Worm (Caenorhabditis elegans) whole organism, mixed stage, embryonic: ENCODE measurements around the gene srbc-75.
"Not testable (repeated sequence)": the region's sequence is repeated elsewhere in the genome, so short reads cannot be mapped to it uniquely, and the experiment has no call there.

Experiments used
- M03D4.4 ChIP-seq: sonication (generic microtip); optimal IDR thresholded peaks from 2 replicates; lab custom pipeline; 2017; ENCODE audit warnings: mild to moderate bottlenecking, missing genetic modification characterization, missing compliant biosample characterization
- bed-3 ChIP-seq: fragments of 200-800 bp; sonication (Bioruptor generic); optimal IDR thresholded peaks from 3 replicates; lab custom pipeline; 2018; ENCODE audit warnings: mild to moderate bottlenecking, missing genetic modification characterization, moderate library complexity, missing compliant biosample characterization
- blmp-1 ChIP-seq: fragments of 150-350 bp; optimal IDR thresholded peaks from 2 replicates; lab custom pipeline; 2014; ENCODE audit warnings: missing biosample characterization, missing genetic modification characterization
- ceh-39 ChIP-seq: fragments of 150-350 bp; optimal IDR thresholded peaks from 2 replicates; lab custom pipeline; 2014; ENCODE audit warnings: missing biosample characterization, missing genetic modification characterization
- ceh-43 ChIP-seq: fragments of 200-800 bp; sonication (Bioruptor generic); optimal IDR thresholded peaks from 2 replicates; lab custom pipeline; 2018; ENCODE audit warnings: mild to moderate bottlenecking, missing genetic modification characterization, moderate library complexity, missing compliant biosample characterization
- ceh-83 ChIP-seq: fragments of 200-800 bp; sonication (Bioruptor generic); optimal IDR thresholded peaks from 2 replicates; lab custom pipeline; 2018; ENCODE audit warnings: mild to moderate bottlenecking, missing genetic modification characterization, missing compliant biosample characterization
- cnd-1 ChIP-seq: fragments of 200-800 bp; sonication (Bioruptor generic); optimal IDR thresholded peaks from 2 replicates; lab custom pipeline; 2018; ENCODE audit warnings: mild to moderate bottlenecking, missing genetic modification characterization, missing compliant biosample characterization
- drap-1 ChIP-seq: fragments of 200-800 bp; sonication (Bioruptor generic); optimal IDR thresholded peaks from 3 replicates; lab custom pipeline; 2018; ENCODE audit warnings: mild to moderate bottlenecking, missing genetic modification characterization, missing compliant biosample characterization
- elt-1 ChIP-seq: sonication (generic microtip); optimal IDR thresholded peaks from 2 replicates; lab custom pipeline; 2017; ENCODE audit warnings: missing genetic modification characterization, mild to moderate bottlenecking, missing compliant biosample characterization, antibody characterized with exemption, moderate library complexity, borderline replicate concordance; ENCODE audit not compliant: insufficient read depth
- elt-3 ChIP-seq: fragments of 150-350 bp; optimal IDR thresholded peaks from 2 replicates; lab custom pipeline; 2014; ENCODE audit warnings: missing biosample characterization, missing genetic modification characterization
- flh-1 ChIP-seq: fragments of 200-800 bp; sonication (Bioruptor generic); optimal IDR thresholded peaks from 2 replicates; lab custom pipeline; 2018; ENCODE audit warnings: mild to moderate bottlenecking, missing genetic modification characterization, moderate library complexity, missing compliant biosample characterization
- ham-2 ChIP-seq: fragments of 200-800 bp; sonication (Bioruptor generic); optimal IDR thresholded peaks from 2 replicates; lab custom pipeline; 2018; ENCODE audit warnings: mild to moderate bottlenecking, missing genetic modification characterization, missing compliant biosample characterization
- hlh-1 ChIP-seq: fragments of 150-350 bp; optimal IDR thresholded peaks from 2 replicates; lab custom pipeline; 2014; ENCODE audit warnings: missing biosample characterization, missing genetic modification reagents, missing genetic modification characterization
- lin-13 ChIP-seq: fragments of 150-350 bp; optimal IDR thresholded peaks from 2 replicates; lab custom pipeline; 2014; ENCODE audit warnings: missing biosample characterization, missing genetic modification characterization
- lin-32 ChIP-seq: fragments of 200-800 bp; sonication (Bioruptor generic); optimal IDR thresholded peaks from 2 replicates; lab custom pipeline; 2018; ENCODE audit warnings: mild to moderate bottlenecking, missing genetic modification characterization, missing compliant biosample characterization
- mab-5 ChIP-seq: fragments of 150-350 bp; optimal IDR thresholded peaks from 2 replicates; lab custom pipeline; 2014; ENCODE audit warnings: missing biosample characterization, missing genetic modification characterization
- mep-1 ChIP-seq: fragments of 150-350 bp; optimal IDR thresholded peaks from 2 replicates; lab custom pipeline; 2017; ENCODE audit warnings: missing biosample characterization, missing genetic modification reagents, missing genetic modification characterization, inconsistent platforms
- mls-2 ChIP-seq: sonication (generic microtip); optimal IDR thresholded peaks from 2 replicates; lab custom pipeline; 2016; ENCODE audit warnings: mild to moderate bottlenecking, missing genetic modification characterization, moderate library complexity, missing compliant biosample characterization
- nhr-12 ChIP-seq: fragments of 150-350 bp; optimal IDR thresholded peaks from 2 replicates; lab custom pipeline; 2014; ENCODE audit warnings: missing biosample characterization, missing genetic modification characterization
- nhr-2 ChIP-seq: fragments of 150-350 bp; optimal IDR thresholded peaks from 2 replicates; lab custom pipeline; 2014; ENCODE audit warnings: missing biosample characterization, missing genetic modification characterization
- nhr-237 ChIP-seq: fragments of 150-350 bp; optimal IDR thresholded peaks from 2 replicates; lab custom pipeline; 2014; ENCODE audit warnings: missing biosample characterization, missing genetic modification characterization
- nhr-28 ChIP-seq: fragments of 150-350 bp; optimal IDR thresholded peaks from 2 replicates; lab custom pipeline; 2014; ENCODE audit warnings: missing biosample characterization, missing genetic modification characterization
- nhr-76 ChIP-seq: sonication (generic microtip); optimal IDR thresholded peaks from 2 replicates; lab custom pipeline; 2017; ENCODE audit warnings: missing biosample characterization, missing genetic modification characterization
- pha-4 ChIP-seq: fragments of 150-350 bp; optimal IDR thresholded peaks from 2 replicates; lab custom pipeline; 2018; ENCODE audit warnings: missing biosample characterization, missing genetic modification reagents, missing genetic modification characterization
- sem-2 ChIP-seq: fragments of 200-800 bp; sonication (Bioruptor generic); optimal IDR thresholded peaks from 2 replicates; lab custom pipeline; 2018; ENCODE audit warnings: mild to moderate bottlenecking, missing genetic modification characterization, missing compliant biosample characterization
- unc-120 ChIP-seq: sonication (generic microtip); optimal IDR thresholded peaks from 2 replicates; lab custom pipeline; 2017; ENCODE audit warnings: missing genetic modification characterization, missing compliant biosample characterization; ENCODE audit not compliant: poor library complexity, severe bottlenecking
- unc-39 ChIP-seq: fragments of 150-350 bp; optimal IDR thresholded peaks from 2 replicates; lab custom pipeline; 2014; ENCODE audit warnings: missing biosample characterization, missing genetic modification characterization
- unc-62 ChIP-seq: fragments of 150-350 bp; optimal IDR thresholded peaks from 2 replicates; lab custom pipeline; 2014; ENCODE audit warnings: missing biosample characterization, missing genetic modification reagents, missing genetic modification characterization
- zip-8 ChIP-seq: fragments of 150-350 bp; optimal IDR thresholded peaks from 2 replicates; lab custom pipeline; 2014; ENCODE audit warnings: missing biosample characterization, missing genetic modification characterization

The srbc-75 gene

ce11 chrV:15256669-15257068, 3.0 kb downstream of the srbc-75 start, which contains the start of gene srsx-39:
Gene srsx-39 (minus strand): TSS chrV:15256769.
- TF ChIP-seq M03D4.4 (tag; lab: Kevin White, UChicago); sem-2; flh-1: not testable (repeated sequence)

DNA sequence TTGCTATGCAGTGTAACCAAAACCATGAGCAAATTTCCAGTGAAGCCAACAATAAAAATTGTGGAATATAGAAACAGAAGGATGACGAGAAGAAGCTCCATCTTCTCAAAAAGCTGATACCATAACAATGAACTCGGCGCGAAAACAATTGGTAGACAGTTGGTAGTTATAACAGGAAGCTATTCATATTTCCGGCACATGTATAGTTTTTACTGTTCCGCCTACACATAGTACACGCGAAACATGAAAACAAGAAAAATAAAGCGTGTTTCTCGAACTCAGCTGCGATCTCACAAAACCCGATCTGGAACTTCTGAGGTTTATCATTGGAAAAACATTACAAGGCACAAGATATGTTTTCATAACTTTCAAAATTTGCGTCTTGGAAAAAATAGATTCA, 5.4 kb downstream of the srbc-75 start, which contains the start of gene srsx-37:
srsx-37 (minus strand) TSS at position 101 of the 400 bp plus-strand sequence.
- TF ChIP-seq blmp-1 (tag; lab: Kevin White, UChicago) (no peak), ceh-39 (tag; lab: Kevin White, UChicago) (no peak), zip-8 (no peak), flh-1 (no peak), elt-1 (tag; lab: Kevin White, UChicago) (no peak)
- TF ChIP-seq, all 35 proteins: peak for 0

DNA sequence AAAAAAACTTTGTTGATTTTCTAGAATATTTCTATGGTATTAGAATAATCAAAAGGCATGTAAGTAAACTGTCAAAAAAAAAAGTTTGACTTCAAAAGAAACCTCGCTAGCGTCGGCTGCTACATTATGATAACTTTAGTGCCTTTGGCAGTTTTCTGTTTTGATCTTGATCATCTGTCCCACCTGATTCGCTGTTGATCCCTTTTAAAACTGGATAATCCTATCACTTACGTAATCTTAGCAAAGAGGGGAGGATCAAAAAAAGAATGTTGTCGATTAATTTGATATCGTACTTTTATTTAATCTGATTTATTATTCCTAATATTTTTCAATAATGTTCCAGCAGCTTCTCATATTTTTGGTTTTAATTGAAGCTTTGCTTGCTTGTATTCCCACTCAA, 6.3 kb downstream of the srbc-75 start, which contains the start of gene M01B2.8:
M01B2.8 (plus strand) TSS at position 301 of the 400 bp plus-strand sequence.
- TF ChIP-seq pha-4 (tag; lab: Kevin White, UChicago), result no peak
- TF ChIP-seq ceh-43, result no peak
- no peak for TF ChIP-seq mls-2 (tag; lab: Kevin White, UChicago)
- no peak for TF ChIP-seq unc-62

ce11 chrV:15262336-15262735, 8.7 kb downstream of the srbc-75 start, which contains the start of gene M01B2.10:
Gene M01B2.10 (minus strand): TSS chrV:15262436.
- not testable (repeated sequence) for TF ChIP-seq ham-2 (GFP tag; lab: Kevin White, UChicago); unc-120; M03D4.4 (tag; lab: Kevin White, UChicago)

DNA sequence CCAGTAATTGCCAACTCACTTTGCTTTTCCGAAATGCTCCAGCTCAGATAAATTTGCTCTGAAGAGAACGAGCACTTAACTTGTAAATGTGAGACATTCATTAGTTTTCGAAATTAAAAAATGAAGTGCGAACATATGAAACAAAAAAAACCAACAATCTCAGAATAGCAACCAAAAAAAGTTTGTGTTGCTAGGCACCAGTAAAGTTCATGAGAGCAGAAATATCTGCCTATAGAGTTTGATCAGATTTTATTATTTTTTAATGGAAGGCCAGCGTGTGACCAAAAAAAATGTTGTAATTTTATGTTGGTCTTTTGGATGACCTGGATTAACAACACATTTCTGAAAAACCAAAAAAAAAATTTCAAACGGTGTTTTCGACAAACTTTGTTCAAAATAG, 10.5 kb downstream of the srbc-75 start, which contains the start of gene M01B2.12:
M01B2.12 (minus strand) TSS at position 101 of the 400 bp plus-strand sequence.
- TF ChIP-seq ceh-83 (GFP tag; lab: Kevin White, UChicago) (no peak), pha-4 (tag; lab: Kevin White, UChicago) (no peak), nhr-237 (no peak), cnd-1 (tag; lab: Kevin White, UChicago) (no peak), hlh-1 (tag; lab: Kevin White, UChicago) (no peak), nhr-76 (no peak)
- TF ChIP-seq, all 35 proteins: peak for 0

ce11 chrV:15265814-15266213, 12.2 kb downstream of the srbc-75 start, which contains the start of gene M01B2.13:
Gene M01B2.13 (minus strand): TSS chrV:15265914.
- no peak for TF ChIP-seq nhr-12 (tag; lab: Kevin White, UChicago)
- TF ChIP-seq nhr-2 (tag; lab: Kevin White, UChicago), result no peak
- TF ChIP-seq elt-1 (tag; lab: Kevin White, UChicago), result no peak
- TF ChIP-seq sem-2, result no peak
- no peak for TF ChIP-seq nhr-76
- no peak for TF ChIP-seq lin-32 (GFP tag; lab: Kevin White, UChicago)
- no peak for TF ChIP-seq elt-3 (tag; lab: Kevin White, UChicago)
- no peak for TF ChIP-seq lin-13
- no peak for TF ChIP-seq ceh-39 (tag; lab: Kevin White, UChicago)
- no peak for TF ChIP-seq flh-1
- no peak for TF ChIP-seq blmp-1 (tag; lab: Kevin White, UChicago)
- TF ChIP-seq nhr-28 (tag; lab: Kevin White, UChicago), result no peak
- TF ChIP-seq mls-2 (tag; lab: Kevin White, UChicago), result no peak
- TF ChIP-seq unc-39 (tag; lab: Kevin White, UChicago), result no peak
- no peak for TF ChIP-seq ceh-83 (GFP tag; lab: Kevin White, UChicago)
- TF ChIP-seq unc-62, result no peak

ce11 chrV:15267405-15267804, 13.8 kb downstream of the srbc-75 start, which contains the start of gene T10H4.13:
Gene T10H4.13 (minus strand): TSS chrV:15267505.
- no peak for TF ChIP-seq pha-4 (tag; lab: Kevin White, UChicago)
- TF ChIP-seq unc-39 (tag; lab: Kevin White, UChicago), result no peak
- TF ChIP-seq mep-1 (tag; lab: Kevin White, UChicago), result no peak
- no peak for TF ChIP-seq lin-13
- no peak for TF ChIP-seq bed-3 (GFP tag; lab: Kevin White, UChicago)
- no peak for TF ChIP-seq ceh-39 (tag; lab: Kevin White, UChicago)
- TF ChIP-seq nhr-28 (tag; lab: Kevin White, UChicago), result no peak
- no peak for TF ChIP-seq elt-1 (tag; lab: Kevin White, UChicago)
- TF ChIP-seq drap-1 (GFP tag; lab: Kevin White, UChicago), result no peak
- TF ChIP-seq flh-1, result no peak
- no peak for TF ChIP-seq mab-5 (tag; lab: Kevin White, UChicago)
- no peak for TF ChIP-seq unc-120
- no peak for TF ChIP-seq elt-3 (tag; lab: Kevin White, UChicago)
- TF ChIP-seq ham-2 (GFP tag; lab: Kevin White, UChicago), result no peak
- no peak for TF ChIP-seq mls-2 (tag; lab: Kevin White, UChicago)
- no peak for TF ChIP-seq nhr-76
- TF ChIP-seq unc-62, result no peak
- no peak for TF ChIP-seq sem-2
